Fruit fly (Drosophila melanogaster) whole organism, embryonic: ENCODE measurements around the gene CG5805.

Source experiments
- CG10565 ChIP-seq: fragments of 200-800 bp; sonication (Bioruptor generic); optimal IDR thresholded peaks from 3 replicates; lab custom pipeline; 2016; ENCODE audit warnings: missing biosample characterization, mild to moderate bottlenecking, missing genetic modification characterization
- CG11456 ChIP-seq: fragments of 200-800 bp; sonication (Bioruptor generic); IDR thresholded peaks from 3 replicates; pipeline ENCODE4 v1.3.6; 2022; ENCODE audit warnings: missing biosample characterization, missing genetic modification characterization
- CG11723 ChIP-seq: fragments of 200-800 bp; sonication (Bioruptor generic); optimal IDR thresholded peaks from 2 replicates; lab custom pipeline; 2017; ENCODE audit warnings: missing biosample characterization, mild to moderate bottlenecking, missing genetic modification characterization
- CG12236 ChIP-seq: fragments of 200-800 bp; sonication (Bioruptor generic); optimal IDR thresholded peaks from 2 replicates; lab custom pipeline; 2016; ENCODE audit warnings: missing biosample characterization, missing genetic modification characterization
- CG14014 ChIP-seq: fragments of 200-800 bp; sonication (Bioruptor generic); IDR thresholded peaks from 2 replicates; pipeline ENCODE4 v1.3.6; 2022; ENCODE audit warnings: missing biosample characterization, missing genetic modification characterization
- CG15514 ChIP-seq: fragments of 200-800 bp; sonication (Bioruptor generic); optimal IDR thresholded peaks from 3 replicates; lab custom pipeline; 2017; ENCODE audit warnings: missing biosample characterization, missing genetic modification characterization, mild to moderate bottlenecking, moderate library complexity, missing genetic modification reagents
- CG16863 ChIP-seq: fragments of 200-800 bp; sonication (Bioruptor generic); optimal IDR thresholded peaks from 3 replicates; lab custom pipeline; 2016; ENCODE audit warnings: missing biosample characterization, missing genetic modification characterization
- CG18476 ChIP-seq: fragments of 200-800 bp; sonication (Bioruptor generic); optimal IDR thresholded peaks from 2 replicates; lab custom pipeline; 2016; ENCODE audit warnings: missing biosample characterization, mild to moderate bottlenecking, missing genetic modification characterization
- CG18764 ChIP-seq: fragments of 200-800 bp; sonication (Bioruptor generic); optimal IDR thresholded peaks from 3 replicates; lab custom pipeline; 2016; ENCODE audit warnings: missing biosample characterization, missing genetic modification characterization
- CG2116 ChIP-seq: fragments of 200-800 bp; sonication (Bioruptor generic); optimal IDR thresholded peaks from 3 replicates; lab custom pipeline; 2018; ENCODE audit warnings: missing biosample characterization, mild to moderate bottlenecking, missing genetic modification characterization
- CG2678 ChIP-seq: fragments of 200-800 bp; sonication (Bioruptor generic); optimal IDR thresholded peaks from 3 replicates; lab custom pipeline; 2019; ENCODE audit warnings: missing biosample characterization, mild to moderate bottlenecking, missing genetic modification characterization, moderate library complexity
- CG30403 ChIP-seq: fragments of 200-800 bp; sonication (Bioruptor generic); optimal IDR thresholded peaks from 3 replicates; lab custom pipeline; 2016; ENCODE audit warnings: missing biosample characterization, missing genetic modification characterization
- CG3407 ChIP-seq: fragments of 200-800 bp; sonication (Bioruptor generic); optimal IDR thresholded peaks from 2 replicates; lab custom pipeline; 2018; ENCODE audit warnings: missing biosample characterization, mild to moderate bottlenecking, missing genetic modification characterization
- CG3838 ChIP-seq: fragments of 200-800 bp; sonication (Bioruptor generic); optimal IDR thresholded peaks from 3 replicates; lab custom pipeline; 2016; ENCODE audit warnings: missing biosample characterization, missing genetic modification characterization
- CG4424 ChIP-seq: fragments of 200-800 bp; sonication (Bioruptor generic); optimal IDR thresholded peaks from 3 replicates; lab custom pipeline; 2016; ENCODE audit warnings: missing biosample characterization, missing genetic modification characterization
- CG4707 ChIP-seq: fragments of 200-800 bp; sonication (Bioruptor generic); optimal IDR thresholded peaks from 2 replicates; lab custom pipeline; 2018; ENCODE audit warnings: missing biosample characterization, mild to moderate bottlenecking, missing genetic modification characterization, moderate library complexity
- CG6854 ChIP-seq: fragments of 200-800 bp; sonication (Bioruptor generic); optimal IDR thresholded peaks from 3 replicates; lab custom pipeline; 2017; ENCODE audit warnings: missing biosample characterization, mild to moderate bottlenecking, missing genetic modification characterization
- CG7786 ChIP-seq: fragments of 200-800 bp; sonication (Bioruptor generic); optimal IDR thresholded peaks from 2 replicates; lab custom pipeline; 2016; ENCODE audit warnings: missing biosample characterization, missing genetic modification characterization
- CG8089 ChIP-seq: fragments of 200-800 bp; sonication (Bioruptor generic); optimal IDR thresholded peaks from 3 replicates; lab custom pipeline; 2016; ENCODE audit warnings: missing biosample characterization, missing genetic modification characterization
- CG8359 ChIP-seq: fragments of 200-800 bp; sonication (Bioruptor generic); optimal IDR thresholded peaks from 2 replicates; lab custom pipeline; 2017; ENCODE audit warnings: missing biosample characterization, mild to moderate bottlenecking, missing genetic modification characterization, borderline replicate concordance
- CHES-1-like ChIP-seq: fragments of 200-800 bp; sonication (Bioruptor generic); optimal IDR thresholded peaks from 2 replicates; lab custom pipeline; 2016; ENCODE audit warnings: missing biosample characterization, missing genetic modification characterization
- D ChIP-seq, 2 experiments: fragments of 200-800 bp in 1 of 2; fragments of >200 bp in 1 of 2; sonication (Bioruptor generic) in 1 of 2; optimal IDR thresholded peaks; 2 replicates in 1 of 2; 3 replicates in 1 of 2; lab custom pipeline; 2017; ENCODE audit warnings: mild to moderate bottlenecking in 1 of 2, missing biosample characterization in 1 of 2, missing genetic modification characterization in 1 of 2, missing genetic modification reagents in 1 of 2
- E2f1 ChIP-seq: fragments of 200-800 bp; sonication (Bioruptor generic); IDR thresholded peaks from 2 replicates; pipeline ENCODE4 v1.3.6; 2022; ENCODE audit warnings: missing biosample characterization, missing genetic modification characterization
- Elba2 ChIP-seq: fragments of 200-800 bp; sonication (Bioruptor generic); optimal IDR thresholded peaks from 3 replicates; lab custom pipeline; 2016; ENCODE audit warnings: missing biosample characterization, missing genetic modification characterization
- HmgZ ChIP-seq: fragments of 200-800 bp; sonication (Bioruptor generic); optimal IDR thresholded peaks from 2 replicates; lab custom pipeline; 2018; ENCODE audit warnings: missing biosample characterization, mild to moderate bottlenecking, missing genetic modification characterization
- Hmx ChIP-seq: fragments of 200-800 bp; sonication (Bioruptor generic); optimal IDR thresholded peaks from 2 replicates; lab custom pipeline; 2016; ENCODE audit warnings: missing biosample characterization, missing genetic modification characterization
- Hsf ChIP-seq: fragments of 200-800 bp; sonication (Bioruptor generic); optimal IDR thresholded peaks from 3 replicates; lab custom pipeline; 2016; ENCODE audit warnings: missing biosample characterization, missing genetic modification characterization
- Oli ChIP-seq: fragments of 200-800 bp; sonication (Bioruptor generic); optimal IDR thresholded peaks from 2 replicates; lab custom pipeline; 2018; ENCODE audit warnings: missing biosample characterization, mild to moderate bottlenecking, missing genetic modification characterization, moderate library complexity
- Pdp1 ChIP-seq, 2 experiments: fragments of 200-800 bp; sonication (Bioruptor generic); optimal IDR thresholded peaks; 3 replicates each; lab custom pipeline; 2016; ENCODE audit warnings: missing biosample characterization in 2 of 2, missing genetic modification characterization in 2 of 2, mild to moderate bottlenecking in 1 of 2, moderate library complexity in 1 of 2
- Sox102F ChIP-seq: fragments of 200-800 bp; sonication (Bioruptor generic); optimal IDR thresholded peaks from 2 replicates; lab custom pipeline; 2018; ENCODE audit warnings: missing biosample characterization, mild to moderate bottlenecking, missing genetic modification characterization, moderate library complexity
- al ChIP-seq: fragments of 200-800 bp; sonication (Bioruptor generic); IDR thresholded peaks from 2 replicates; pipeline ENCODE4 v1.3.6; 2022; ENCODE audit warnings: missing biosample characterization, missing genetic modification characterization
- bowl ChIP-seq: fragments of 200-800 bp; sonication (Bioruptor generic); IDR thresholded peaks from 2 replicates; pipeline ENCODE4 v1.3.6; 2022; ENCODE audit warnings: missing biosample characterization, missing genetic modification characterization
- caup ChIP-seq: fragments of 200-800 bp; sonication (Bioruptor generic); optimal IDR thresholded peaks from 3 replicates; lab custom pipeline; 2017; ENCODE audit warnings: missing biosample characterization, mild to moderate bottlenecking, missing genetic modification characterization, moderate library complexity; ENCODE audit not compliant: severe bottlenecking
- chm ChIP-seq: fragments of 200-800 bp; sonication (Bioruptor generic); IDR thresholded peaks from 2 replicates; pipeline ENCODE4 v1.3.6; 2022; ENCODE audit warnings: missing biosample characterization, missing genetic modification characterization
- dmrt99B ChIP-seq: fragments of 200-800 bp; sonication (Bioruptor generic); optimal IDR thresholded peaks from 2 replicates; lab custom pipeline; 2018; ENCODE audit warnings: missing biosample characterization, mild to moderate bottlenecking, missing genetic modification characterization, moderate library complexity
- fru ChIP-seq: fragments of >200 bp; optimal IDR thresholded peaks from 2 replicates; lab custom pipeline; 2017
- gce ChIP-seq: fragments of 200-800 bp; sonication (Bioruptor generic); IDR thresholded peaks from 3 replicates; pipeline ENCODE4 v1.3.6; 2022; ENCODE audit warnings: missing biosample characterization, missing genetic modification characterization
- gcm ChIP-seq: fragments of 200-800 bp; sonication (Bioruptor generic); optimal IDR thresholded peaks from 2 replicates; lab custom pipeline; 2019; ENCODE audit warnings: missing biosample characterization, mild to moderate bottlenecking, missing genetic modification characterization, moderate library complexity
- nmo ChIP-seq: fragments of 200-800 bp; sonication (Bioruptor generic); optimal IDR thresholded peaks from 2 replicates; lab custom pipeline; 2018; ENCODE audit warnings: missing biosample characterization, mild to moderate bottlenecking, missing genetic modification characterization, moderate library complexity
- org-1 ChIP-seq: fragments of 200-800 bp; sonication (Bioruptor generic); optimal IDR thresholded peaks from 2 replicates; lab custom pipeline; 2017; ENCODE audit warnings: missing biosample characterization, missing genetic modification characterization
- ro ChIP-seq: fragments of 200-800 bp; sonication (Bioruptor generic); IDR thresholded peaks from 2 replicates; pipeline ENCODE4 v1.3.6; 2022; ENCODE audit warnings: missing biosample characterization, missing genetic modification characterization
- scrt ChIP-seq: fragments of 200-800 bp; sonication (Bioruptor generic); optimal IDR thresholded peaks from 2 replicates; lab custom pipeline; 2018; ENCODE audit warnings: missing biosample characterization, mild to moderate bottlenecking, missing genetic modification characterization, moderate library complexity
- slbo ChIP-seq: fragments of 200-800 bp; sonication (Bioruptor generic); IDR thresholded peaks from 2 replicates; pipeline ENCODE4 v1.3.6; 2022; ENCODE audit warnings: missing biosample characterization, missing genetic modification characterization
- tio ChIP-seq: fragments of 200-800 bp; sonication (Bioruptor generic); optimal IDR thresholded peaks from 2 replicates; lab custom pipeline; 2017; ENCODE audit warnings: missing biosample characterization, missing genetic modification characterization, inconsistent platforms
- usp ChIP-seq: fragments of >200 bp; optimal IDR thresholded peaks from 2 replicates; lab custom pipeline; 2017; ENCODE audit warnings: missing biosample characterization, missing genetic modification characterization
- zfh1 ChIP-seq: fragments of 200-800 bp; sonication (Bioruptor generic); IDR thresholded peaks from 3 replicates; pipeline ENCODE4 v1.3.6; 2022; ENCODE audit warnings: missing biosample characterization, missing genetic modification characterization

CG5805 gene

DNA sequence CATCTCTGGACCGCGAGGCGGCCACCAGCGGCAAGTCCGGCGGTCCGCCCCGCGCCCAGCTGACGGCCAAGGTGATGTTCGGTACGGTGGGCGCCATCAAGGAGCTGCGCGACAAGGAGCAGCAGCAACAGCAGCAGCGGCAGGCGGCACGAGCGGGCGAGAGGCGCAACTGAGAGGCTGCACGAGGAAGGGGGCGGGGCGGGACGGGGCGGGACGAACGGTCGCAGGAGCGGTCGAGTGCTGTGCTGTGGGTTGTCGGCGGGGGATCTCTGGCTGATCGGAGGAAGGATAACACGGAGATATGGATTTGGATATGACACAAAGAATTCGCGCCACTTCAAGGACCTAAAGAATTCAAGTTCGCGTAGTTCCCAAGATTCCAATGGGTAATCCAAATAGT lies 17.6 kb downstream of the CG5805 start (continued):
- TF ChIP-seq CG6854 (GFP tag; lab: Kevin White, UChicago) (no peak), CG7786 (GFP tag; lab: Kevin White, UChicago) (no peak), HmgZ (tag; lab: Kevin White, UChicago) (no peak), slbo (GFP tag; lab: Robert Waterston, UW) (0 out of 2 replicates have a peak, but pooled peaks have one; percentile 8), CHES-1-like (GFP tag; lab: Kevin White, UChicago) (no peak), CG11456 (peak; percentile 26; the same call in 1 of the 3 replicates), CG18476 (GFP tag; lab: Kevin White, UChicago) (no peak), Hsf (GFP tag; lab: Kevin White, UChicago) (no peak)

dm6 chr3R:24768538-24769401 lies 18.5 kb downstream of the CG5805 start, which contains the start of gene CG13631:
Gene CG13631 (plus strand): TSS chr3R:24769351.
- TF ChIP-seq CG12236 (GFP tag; lab: Kevin White, UChicago), result peak; percentile 93
- TF ChIP-seq org-1 (GFP tag; lab: Kevin White, UChicago), result peak; percentile 92
- TF ChIP-seq CG30403 (GFP tag; lab: Kevin White, UChicago), result peak; percentile 98
- peak; percentile 95 to 96 for TF ChIP-seq Pdp1 (GFP tag; optimal IDR thresholded peaks at IDR 0.05; lab: Kevin White, UChicago)
- TF ChIP-seq CG3407, result peak; percentile 95
- TF ChIP-seq CG4707 (GFP tag; lab: Kevin White, UChicago), result peak; percentile 80
- peak; percentile 68 for TF ChIP-seq CG2116 (GFP tag; lab: Kevin White, UChicago)
- TF ChIP-seq CG3838 (GFP tag; lab: Kevin White, UChicago), result peak; percentile 52
- TF ChIP-seq slbo (GFP tag; lab: Robert Waterston, UW), result peak; percentile 60
- TF ChIP-seq Oli (tag; lab: Kevin White, UChicago), result peak; percentile 98
- peak; percentile 89 for TF ChIP-seq CG10565
- TF ChIP-seq E2f1 (GFP tag; lab: Robert Waterston, UW), result peak; percentile 91
- peak; percentile 96 for TF ChIP-seq zfh1
- TF ChIP-seq tio (GFP tag; lab: Kevin White, UChicago), result peak; percentile 94
- TF ChIP-seq gce (GFP tag; lab: Robert Waterston, UW), result peak; percentile 84
- TF ChIP-seq dmrt99B (tag; lab: Kevin White, UChicago), result peak; percentile 98
- peak; percentile 59 for TF ChIP-seq Hmx
- peak; percentile 79 for TF ChIP-seq scrt
- peak; percentile 45 for TF ChIP-seq CG15514
- TF ChIP-seq usp, result no peak
- TF ChIP-seq gcm (GFP tag; lab: Kevin White, UChicago), result peak; percentile 94
- TF ChIP-seq CHES-1-like (GFP tag; lab: Kevin White, UChicago), result peak; percentile 84
- peak; percentile 68; the same call in 1 of the 2 replicates for TF ChIP-seq chm
- TF ChIP-seq CG14014 (GFP tag; lab: Robert Waterston, UW), result peak; percentile 72
- peak; percentile 99 for TF ChIP-seq nmo
- TF ChIP-seq bowl (GFP tag; lab: Robert Waterston, UW), result peak; percentile 23; the same call in 1 of the 2 replicates
- TF ChIP-seq CG8359 (GFP tag; lab: Kevin White, UChicago), result peak; percentile 91
- peak; percentile 95 for TF ChIP-seq CG8089 (GFP tag; lab: Kevin White, UChicago)
- TF ChIP-seq fru (lab: Kevin White, UChicago), result no peak
- TF ChIP-seq CG2678, result peak; percentile 96
- TF ChIP-seq CG4424 (GFP tag; lab: Kevin White, UChicago), result peak; percentile 98
- TF ChIP-seq Sox102F (GFP tag; lab: Kevin White, UChicago), result peak; percentile 97
- TF ChIP-seq D (optimal IDR thresholded peaks at IDR 0.05; lab: Kevin White, UChicago), result no peak
- TF ChIP-seq D (GFP tag; optimal IDR thresholded peaks at IDR 0.05; lab: Kevin White, UChicago), result peak; percentile 98
- 0 out of 2 replicates have a peak, but pooled peaks have one; percentile 16 for TF ChIP-seq al (GFP tag; lab: Robert Waterston, UW)
- TF ChIP-seq Elba2 (GFP tag; lab: Kevin White, UChicago), result no peak
- TF ChIP-seq CG18764 (GFP tag; lab: Kevin White, UChicago), result peak; percentile 90
- peak; percentile 90 for TF ChIP-seq ro (GFP tag; lab: Robert Waterston, UW)
- peak; percentile 69 for TF ChIP-seq caup (GFP tag; lab: Kevin White, UChicago)
- TF ChIP-seq CG11723 (GFP tag; lab: Kevin White, UChicago), result peak; percentile 92
- TF ChIP-seq CG16863 (GFP tag; lab: Kevin White, UChicago), result peak; percentile 96
